Fruit fly (Drosophila melanogaster) whole organism, adult: Measurements from ENCODE around the gene Ork1.

Experiments used
- CG11617 ChIP-seq: fragments of 200-800 bp; sonication (Bioruptor generic); optimal IDR thresholded peaks from 2 replicates; lab custom pipeline; 2017; ENCODE audit warnings: mild to moderate bottlenecking, missing biosample characterization, missing genetic modification reagents, missing genetic modification characterization
- CG14711 ChIP-seq: fragments of 200-800 bp; sonication (Bioruptor generic); optimal IDR thresholded peaks from 2 replicates; lab custom pipeline; 2018; ENCODE audit warnings: missing biosample characterization, mild to moderate bottlenecking, missing genetic modification characterization, moderate library complexity
- CG33017 ChIP-seq: fragments of 200-800 bp; sonication (Bioruptor generic); optimal IDR thresholded peaks from 2 replicates; lab custom pipeline; 2018; ENCODE audit warnings: missing biosample characterization, mild to moderate bottlenecking, missing genetic modification characterization, moderate library complexity
- CG7045 ChIP-seq: fragments of 200-800 bp; sonication (Bioruptor generic); optimal IDR thresholded peaks from 2 replicates; lab custom pipeline; 2017; ENCODE audit warnings: missing biosample characterization, mild to moderate bottlenecking, missing genetic modification characterization
- Clk ChIP-seq: fragments of 200-800 bp; sonication (Bioruptor generic); optimal IDR thresholded peaks from 2 replicates; lab custom pipeline; 2017; ENCODE audit warnings: missing biosample characterization, missing genetic modification characterization
- Crg-1 ChIP-seq: fragments of 200-800 bp; sonication (Bioruptor generic); optimal IDR thresholded peaks from 2 replicates; lab custom pipeline; 2016; ENCODE audit warnings: missing biosample characterization, missing genetic modification characterization
- Hr96 ChIP-seq: fragments of 200-800 bp; sonication (Bioruptor generic); optimal IDR thresholded peaks from 2 replicates; lab custom pipeline; 2016; ENCODE audit warnings: missing biosample characterization, missing genetic modification characterization
- cic ChIP-seq: fragments of 200-800 bp; sonication (Bioruptor generic); optimal IDR thresholded peaks from 2 replicates; lab custom pipeline; 2017; ENCODE audit warnings: missing biosample characterization, mild to moderate bottlenecking, missing genetic modification characterization, moderate library complexity
- kay ChIP-seq: fragments of 200-800 bp; sonication (Bioruptor generic); peaks from one replicate; lab custom pipeline; 2016; ENCODE audit warnings: missing biosample characterization, missing genetic modification characterization, borderline replicate concordance
- pad ChIP-seq: fragments of 200-800 bp; sonication (Bioruptor generic); optimal IDR thresholded peaks from 3 replicates; lab custom pipeline; 2017; ENCODE audit warnings: missing biosample characterization, missing genetic modification characterization, mild to moderate bottlenecking, moderate library complexity, missing genetic modification reagents
- toe ChIP-seq: fragments of 200-800 bp; sonication (Bioruptor generic); optimal IDR thresholded peaks from 2 replicates; lab custom pipeline; 2016; ENCODE audit warnings: missing biosample characterization, missing genetic modification characterization

dm6 chrX:10883740-10884139 lies 7.3 kb downstream of the Ork1 start:
- TF ChIP-seq Crg-1 (GFP tag; lab: Kevin White, UChicago) (no peak), kay (GFP tag; lab: Kevin White, UChicago) (no peak), CG33017 (tag; lab: Kevin White, UChicago) (no peak), toe (no peak), pad (GFP tag; lab: Kevin White, UChicago) (no peak), CG11617 (GFP tag; lab: Kevin White, UChicago) (no peak), CG7045 (GFP tag; lab: Kevin White, UChicago) (no peak), CG14711 (tag; lab: Kevin White, UChicago) (no peak), Clk (GFP tag; lab: Kevin White, UChicago) (no peak), cic (GFP tag; lab: Kevin White, UChicago) (no peak), Hr96 (no peak)
